Worm (Caenorhabditis elegans) whole organism, L1 larva: ENCODE data around the gene B0250.7.

ENCODE experiments used
- aly-2 ChIP-seq: fragments of 150-350 bp; optimal IDR thresholded peaks from 2 replicates; lab custom pipeline; 2014; ENCODE audit warnings: missing biosample characterization, missing genetic modification characterization
- ama-1 ChIP-seq: fragments of 150-350 bp; optimal IDR thresholded peaks from 2 replicates; lab custom pipeline; 2014
- egl-27 ChIP-seq, 2 experiments: fragments of 150-350 bp in 1 of 2; sonication (generic microtip); optimal IDR thresholded peaks; 3 replicates each; lab custom pipeline; 2017 to 2018; ENCODE audit warnings: missing biosample characterization in 2 of 2, missing genetic modification characterization in 2 of 2, missing genetic modification reagents in 2 of 2
- fkh-10 ChIP-seq: sonication (generic microtip); optimal IDR thresholded peaks from 2 replicates; lab custom pipeline; 2017; ENCODE audit warnings: missing biosample characterization, missing genetic modification reagents, missing genetic modification characterization
- fos-1 ChIP-seq: fragments of 150-350 bp; optimal IDR thresholded peaks from 2 replicates; lab custom pipeline; 2014; ENCODE audit warnings: missing biosample characterization, missing genetic modification characterization
- lin-14 ChIP-seq: fragments of 200-800 bp; sonication (Bioruptor generic); optimal IDR thresholded peaks from 2 replicates; lab custom pipeline; 2018; ENCODE audit warnings: mild to moderate bottlenecking, missing genetic modification characterization, moderate library complexity, missing compliant biosample characterization
- lin-39 ChIP-seq: fragments of 150-350 bp; optimal IDR thresholded peaks from 2 replicates; lab custom pipeline; 2014; ENCODE audit warnings: missing biosample characterization, missing genetic modification reagents, missing genetic modification characterization
- lir-3 ChIP-seq: sonication (generic microtip); optimal IDR thresholded peaks from 2 replicates; lab custom pipeline; 2016; ENCODE audit warnings: mild to moderate bottlenecking, missing genetic modification characterization, moderate library complexity, missing compliant biosample characterization; ENCODE audit not compliant: poor library complexity
- mdl-1 ChIP-seq, 2 experiments: fragments of 150-350 bp; optimal IDR thresholded peaks; 2 replicates each; lab custom pipeline; 2014 to 2017; ENCODE audit warnings: missing biosample characterization in 2 of 2, missing genetic modification characterization in 2 of 2, inconsistent platforms in 1 of 2
- mep-1 ChIP-seq: fragments of 150-350 bp; optimal IDR thresholded peaks from 2 replicates; lab custom pipeline; 2014; ENCODE audit warnings: missing biosample characterization, missing genetic modification characterization
- nhr-47 ChIP-seq: sonication (generic microtip); optimal IDR thresholded peaks from 2 replicates; lab custom pipeline; 2016; ENCODE audit warnings: mild to moderate bottlenecking, missing genetic modification characterization, moderate library complexity, missing compliant biosample characterization
- nhr-76 ChIP-seq: sonication (generic microtip); optimal IDR thresholded peaks from 2 replicates; lab custom pipeline; 2017; ENCODE audit warnings: missing biosample characterization, missing genetic modification characterization
- pag-3 ChIP-seq: sonication (generic microtip); optimal IDR thresholded peaks from 2 replicates; lab custom pipeline; 2017; ENCODE audit warnings: missing genetic modification characterization, mild to moderate bottlenecking, missing compliant biosample characterization, antibody characterized with exemption, borderline replicate concordance; ENCODE audit not compliant: insufficient read depth
- unc-62 ChIP-seq: fragments of 150-350 bp; optimal IDR thresholded peaks from 2 replicates; lab custom pipeline; 2014; ENCODE audit warnings: missing biosample characterization, missing genetic modification reagents, missing genetic modification characterization

- TF ChIP-seq lin-39 (tag; lab: Kevin White, UChicago) (no peak), mep-1 (tag; lab: Kevin White, UChicago) (no peak), mdl-1 (tag; optimal IDR thresholded peaks at IDR 0.05; lab: Kevin White, UChicago) (no peak), fkh-10 (GFP tag; lab: Kevin White, UChicago) (no peak), ama-1 (no peak), lin-14 (no peak), pag-3 (tag; lab: Kevin White, UChicago) (no peak), egl-27 (tag; optimal IDR thresholded peaks at IDR 0.05; lab: Kevin White, UChicago) (no peak), aly-2 (tag; lab: Kevin White, UChicago) (no peak), fos-1 (tag; lab: Kevin White, UChicago) (no peak), nhr-76 (tag; lab: Kevin White, UChicago) (no peak), unc-62 (GFP tag; lab: Kevin White, UChicago) (no peak), lir-3 (tag; lab: Kevin White, UChicago) (no peak), nhr-47 (tag; lab: Kevin White, UChicago) (no peak)
Observed at ce11 chrV:20453084-20453483, 22.8 kb downstream of the B0250.7 start, which contains the start of gene F48F5.6.
